Fruit fly (Drosophila melanogaster) whole organism: Measurements from ENCODE around the gene CG1703.

Experiments
- EcR ChIP-seq, 2 experiments: fragments of >200 bp; optimal IDR thresholded peaks; 2 replicates each; lab custom pipeline; 2017; ENCODE audit warnings: missing biosample characterization in 2 of 2, missing genetic modification characterization in 2 of 2, missing genetic modification reagents in 2 of 2
- usp ChIP-seq: fragments of >200 bp; optimal IDR thresholded peaks from 2 replicates; lab custom pipeline; 2017; ENCODE audit warnings: missing biosample characterization, missing genetic modification characterization, mixed read lengths

DNA sequence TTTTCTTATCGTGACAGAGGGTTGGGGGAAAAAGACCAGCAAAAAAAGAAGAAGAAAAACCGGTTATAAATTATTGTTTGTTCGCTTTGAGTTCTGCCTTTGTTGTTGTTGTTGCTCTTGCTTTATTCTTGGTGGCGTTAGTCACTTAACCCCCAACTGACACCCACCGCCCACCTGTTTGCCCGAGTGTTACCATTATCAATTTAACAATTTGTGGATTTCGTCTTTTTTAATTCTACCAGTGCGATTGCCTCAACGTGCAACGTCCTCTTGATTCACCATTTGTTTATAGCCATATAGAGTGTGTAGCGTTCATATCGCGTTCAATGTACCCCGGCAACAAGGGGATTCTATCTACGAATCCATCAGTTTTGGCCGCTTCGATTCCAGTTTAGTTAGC is 10.3 kb upstream of the CG1703 start:
- TF ChIP-seq EcR (GFP tag; optimal IDR thresholded peaks at IDR 0.05; lab: Kevin White, UChicago) = no peak
- TF ChIP-seq usp (GFP tag; lab: Kevin White, UChicago) = no peak
